Worm (Caenorhabditis elegans): ENCODE measurements around the gene T24E12.13.

Gene T24E12.13

DNA sequence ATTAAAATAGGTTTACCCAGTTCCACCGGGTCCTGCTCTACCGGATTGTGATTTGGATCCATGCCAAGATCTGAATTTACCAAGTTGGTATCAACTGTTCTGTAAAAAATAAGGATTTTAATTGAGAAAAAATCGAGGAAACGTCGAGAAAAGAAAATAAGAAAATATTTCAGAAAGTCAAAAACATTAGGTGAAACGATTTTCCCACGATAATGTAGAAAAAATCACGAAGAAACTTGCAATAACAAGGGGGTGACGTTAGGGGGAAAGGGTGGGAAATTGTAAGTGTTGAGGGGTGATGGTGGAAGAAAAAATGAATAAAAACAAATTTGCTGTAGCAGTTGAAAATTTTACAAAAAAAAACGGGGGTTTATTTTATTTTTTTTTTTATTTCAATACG, 14.1 kb upstream of the T24E12.13 start, which contains the start of gene T24E12.10:
TSS of gene T24E12.10 (minus strand) at position 101 of the 400 bp plus-strand sequence.
- no peak for TF ChIP-seq dpl-1 (GFP tag; optimal IDR thresholded peaks at IDR 0.05)
- no peak for TF ChIP-seq elt-2 (tag; optimal IDR thresholded peaks at IDR 0.05)
- no peak for TF ChIP-seq efl-1 (optimal IDR thresholded peaks at IDR 0.05)
- peak in 1 of 2 experiments; percentile 15 for TF ChIP-seq efl-1 (GFP tag; optimal IDR thresholded peaks at IDR 0.05 in 1 of 2)
- TF ChIP-seq ceh-8 (GFP tag; optimal IDR thresholded peaks at IDR 0.05), result no peak

DNA sequence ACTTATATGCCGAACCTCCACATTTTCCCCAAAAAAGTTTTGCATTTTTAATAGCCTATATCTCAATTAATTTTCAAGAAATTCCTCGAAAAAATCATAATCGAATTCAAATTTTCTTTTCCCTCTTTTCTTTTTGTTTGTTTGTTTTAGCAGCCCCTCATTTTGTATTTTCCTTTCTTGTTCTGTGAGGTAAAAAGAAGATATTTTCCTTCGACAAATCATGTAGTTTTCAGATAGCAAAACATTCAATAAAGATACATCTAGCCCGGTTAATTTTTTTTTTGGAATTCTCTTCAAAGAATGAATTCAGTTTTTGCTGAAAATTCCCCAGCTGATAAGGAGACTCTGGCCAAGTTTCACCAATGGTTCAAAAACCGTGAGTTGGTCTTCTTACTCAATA, 11.5 kb upstream of the T24E12.13 start, which contains the start of gene T24E12.3:
TSS of gene T24E12.3 (plus strand) at position 301 of the 400 bp plus-strand sequence.
- TF ChIP-seq lin-35 (GFP tag; optimal IDR thresholded peaks at IDR 0.05) (no peak), ztf-11 (tag; optimal IDR thresholded peaks at IDR 0.05) (no peak), nhr-11 (tag; optimal IDR thresholded peaks at IDR 0.05) (no peak), skn-1 (tag; optimal IDR thresholded peaks at IDR 0.05) (no peak), rnt-1 (tag; optimal IDR thresholded peaks at IDR 0.05) (no peak), nhr-84 (tag; optimal IDR thresholded peaks at IDR 0.05) (no peak), ztf-4 (tag; optimal IDR thresholded peaks at IDR 0.05) (no peak), fkh-4 (tag; optimal IDR thresholded peaks at IDR 0.05; ENCODE audit: borderline replicate concordance) (no peak), mdl-1 (tag; optimal IDR thresholded peaks at IDR 0.05) (no peak), Y116A8C.19 (tag; optimal IDR thresholded peaks at IDR 0.05; ENCODE audit: borderline replicate concordance) (no peak), ceh-8 (GFP tag; optimal IDR thresholded peaks at IDR 0.05) (no peak), hlh-4 (tag; optimal IDR thresholded peaks at IDR 0.05) (no peak), lin-39 (tag; optimal IDR thresholded peaks at IDR 0.05) (no peak), hpl-2 (GFP tag; optimal IDR thresholded peaks at IDR 0.05) (no peak), sox-4 (tag; optimal IDR thresholded peaks at IDR 0.05) (no peak), nhr-19 (GFP tag; conservative IDR thresholded peaks at IDR 0.05) (no peak)

DNA sequence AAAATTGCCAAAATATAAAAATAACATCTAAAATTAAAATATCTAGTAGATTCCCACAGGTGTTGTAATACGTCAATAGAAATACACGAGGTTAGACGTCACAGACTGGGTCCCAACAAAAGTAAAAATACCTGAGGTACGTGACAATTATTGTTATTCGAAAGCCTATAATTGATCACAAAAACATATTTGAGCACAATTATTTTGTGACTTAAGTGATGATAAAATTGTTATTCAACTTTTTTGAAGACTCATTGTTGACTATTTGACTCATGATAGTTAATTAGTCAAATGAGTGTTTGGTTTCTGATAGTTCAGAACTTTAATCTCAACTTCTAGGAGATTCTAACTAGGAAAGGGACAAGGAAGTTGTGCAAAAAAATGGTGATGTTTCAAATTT, 9.4 kb upstream of the T24E12.13 start:
- peak; percentile 36 for TF ChIP-seq fkh-10 (GFP tag; optimal IDR thresholded peaks at IDR 0.05)
- no peak for TF ChIP-seq lsy-2 (tag; optimal IDR thresholded peaks at IDR 0.05)
- peak; percentile 35 for TF ChIP-seq nhr-71 (tag; optimal IDR thresholded peaks at IDR 0.05)
- peak; percentile 51 for TF ChIP-seq fkh-8 (tag; optimal IDR thresholded peaks at IDR 0.05)
- peak; percentile 79 for TF ChIP-seq ceh-8 (GFP tag; optimal IDR thresholded peaks at IDR 0.05)
- TF ChIP-seq nhr-47 (tag; optimal IDR thresholded peaks at IDR 0.05), result peak; percentile 1

DNA sequence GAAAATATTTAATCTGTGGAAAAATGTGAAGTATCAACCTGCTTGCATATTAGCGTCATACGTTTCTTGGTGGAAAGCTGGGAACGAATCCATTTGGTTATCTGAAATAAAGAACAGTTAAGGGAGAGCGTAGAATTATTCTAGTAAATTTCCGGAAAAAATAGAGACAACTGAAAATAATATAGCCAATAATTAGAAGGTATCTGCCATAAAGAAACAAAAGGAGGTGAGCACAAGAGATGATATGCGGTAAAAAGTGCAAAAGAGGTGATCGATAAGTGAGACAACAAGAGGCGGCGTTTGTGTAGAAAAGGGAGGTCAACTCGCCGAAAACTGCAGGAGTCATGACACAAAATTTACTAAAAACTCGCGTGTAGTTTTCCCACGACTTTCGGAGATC, 7.8 kb upstream of the T24E12.13 start, which contains the start of gene T24E12.11:
TSS of gene T24E12.11 (minus strand) at position 101 of the 400 bp plus-strand sequence.
- TF ChIP-seq nhr-76 (tag; optimal IDR thresholded peaks at IDR 0.05) (no peak), pag-3 (tag; optimal IDR thresholded peaks at IDR 0.05; ENCODE audit: borderline replicate concordance, insufficient read depth) (no peak)

DNA sequence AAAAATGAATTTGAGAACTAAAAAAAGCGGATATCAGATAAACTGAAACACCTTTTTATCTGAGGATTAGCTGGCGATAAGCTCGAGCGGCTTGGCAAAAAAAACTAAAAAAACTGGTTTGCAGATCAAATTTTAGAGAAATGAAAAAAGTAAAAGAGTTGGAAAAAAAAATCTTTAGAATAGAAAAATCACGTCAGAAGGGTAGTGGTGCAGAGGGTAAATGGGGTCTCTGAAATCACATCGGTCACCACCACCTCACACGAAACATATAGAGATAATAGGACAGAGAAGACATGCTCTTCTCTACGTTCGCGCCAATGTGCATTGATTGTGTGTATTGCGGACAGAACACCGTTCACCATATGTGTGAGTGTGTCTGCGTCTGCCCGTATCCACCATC, 6.0 kb upstream of the T24E12.13 start:
- no peak for TF ChIP-seq nhr-77 (tag; optimal IDR thresholded peaks at IDR 0.05)
- TF ChIP-seq lir-3 (tag; optimal IDR thresholded peaks at IDR 0.05; ENCODE audit: poor library complexity), result no peak
- no peak for TF ChIP-seq efl-1 (optimal IDR thresholded peaks at IDR 0.05)
- TF ChIP-seq efl-1 (GFP tag; optimal IDR thresholded peaks at IDR 0.05 in 1 of 2), result peak in 1 of 2 experiments; percentile 67

DNA sequence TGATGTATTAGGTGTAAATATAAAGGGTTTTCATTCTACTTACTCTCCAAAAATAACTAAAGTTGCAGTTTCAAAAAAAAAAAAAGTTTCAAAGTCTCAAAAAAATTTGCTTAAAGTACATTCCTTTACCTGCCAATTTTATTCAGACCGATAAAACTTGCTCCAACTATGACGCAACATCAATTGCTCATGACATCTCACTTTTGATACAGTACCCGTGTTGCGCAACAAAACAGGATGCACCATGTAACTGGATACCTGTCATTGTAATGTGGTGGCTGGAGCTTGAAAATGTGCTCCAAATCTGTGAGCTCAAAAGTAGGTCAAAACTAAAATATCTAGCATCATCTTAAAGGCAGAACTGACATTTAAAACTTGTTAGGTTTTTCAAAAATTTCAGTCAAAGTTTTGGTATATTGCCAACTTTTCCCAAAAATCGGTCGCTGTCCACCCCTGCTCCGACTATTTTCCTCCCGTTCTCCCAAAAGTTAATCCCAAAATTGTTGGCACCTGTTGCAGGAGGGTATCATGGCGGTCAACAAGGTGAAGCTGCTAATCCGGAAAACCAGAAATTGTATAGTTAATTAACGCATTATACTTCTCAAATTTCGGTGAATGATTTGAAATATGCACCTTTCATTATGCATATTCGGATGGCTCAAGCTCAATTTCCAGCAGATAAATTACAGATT, 4.8 kb upstream of the T24E12.13 start, which contains the start of gene T24E12.2:
TSS of gene T24E12.2 (plus strand) at position 642 of the 692 bp plus-strand sequence.
- TF ChIP-seq nhr-20 (tag; optimal IDR thresholded peaks at IDR 0.05) (no peak), pag-3 (tag; optimal IDR thresholded peaks at IDR 0.05; ENCODE audit: borderline replicate concordance, insufficient read depth) (no peak), aha-1 (tag; optimal IDR thresholded peaks at IDR 0.05) (no peak), nhr-47 (tag; optimal IDR thresholded peaks at IDR 0.05) (no peak), unc-30 (tag; optimal IDR thresholded peaks at IDR 0.05) (no peak), ceh-90 (tag; optimal IDR thresholded peaks at IDR 0.05) (no peak), efl-3 (GFP tag; optimal IDR thresholded peaks at IDR 0.05) (no peak), lin-39 (tag; optimal IDR thresholded peaks at IDR 0.05) (no peak), fkh-8 (tag; optimal IDR thresholded peaks at IDR 0.05) (no peak), efl-1 (optimal IDR thresholded peaks at IDR 0.05) (no peak), efl-1 (GFP tag; optimal IDR thresholded peaks at IDR 0.05 in 1 of 2) (no peak), zip-4 (GFP tag; optimal IDR thresholded peaks at IDR 0.05) (no peak), nhr-28 (tag; optimal IDR thresholded peaks at IDR 0.05) (no peak), lsy-2 (tag; optimal IDR thresholded peaks at IDR 0.05) (no peak), nhr-237 (tag; optimal IDR thresholded peaks at IDR 0.05) (no peak), tbx-2 (tag; optimal IDR thresholded peaks at IDR 0.05) (no peak), skn-1 (tag; optimal IDR thresholded peaks at IDR 0.05) (no peak), nhr-12 (tag; optimal IDR thresholded peaks at IDR 0.05) (no peak), Y116A8C.19 (tag; optimal IDR thresholded peaks at IDR 0.05; ENCODE audit: borderline replicate concordance) (no peak), elt-2 (tag; optimal IDR thresholded peaks at IDR 0.05) (no peak), egl-27 (tag; optimal IDR thresholded peaks at IDR 0.05) (no peak)

Data from whole organism, L1 larva.